Worm (Caenorhabditis elegans): ENCODE data around the gene F32D8.15.

Gene F32D8.15

ce11 chrV:10858340-10858739 is 45.5 kb upstream of the F32D8.15 start (continued):
- no peak for TF ChIP-seq Y75B8A.6 (GFP tag; IDR thresholded peaks at IDR 0.05)
- peak; percentile 98 for TF ChIP-seq saeg-2 (GFP tag; IDR thresholded peaks at IDR 0.05)
- TF ChIP-seq T26A8.4 (GFP tag; IDR thresholded peaks at IDR 0.05), result no peak
- no peak for TF ChIP-seq daf-12 (tag; optimal IDR thresholded peaks at IDR 0.05)
- no peak for TF ChIP-seq ztf-7 (tag; optimal IDR thresholded peaks at IDR 0.05)
- TF ChIP-seq nhr-10 (tag; optimal IDR thresholded peaks at IDR 0.05), result no peak
- TF ChIP-seq tra-1 (GFP tag; IDR thresholded peaks at IDR 0.05), result peak; percentile 81
- no peak for TF ChIP-seq dmd-8 (GFP tag; IDR thresholded peaks at IDR 0.05)
- TF ChIP-seq madf-9 (GFP tag; conservative IDR thresholded peaks at IDR 0.05), result no peak
- TF ChIP-seq dmd-9 (GFP tag; IDR thresholded peaks at IDR 0.05), result 0 out of 2 replicates have a peak, but pooled peaks have one; percentile 13
- peak; percentile 45 for TF ChIP-seq fkh-10 (GFP tag; optimal IDR thresholded peaks at IDR 0.05)
- no peak for TF ChIP-seq ZK337.2 (GFP tag; IDR thresholded peaks at IDR 0.05)
- no peak for TF ChIP-seq nhr-41 (GFP tag; IDR thresholded peaks at IDR 0.05)
- no peak for TF ChIP-seq nhr-42 (GFP tag; IDR thresholded peaks at IDR 0.05)
- no peak for TF ChIP-seq lin-13 (GFP tag; optimal IDR thresholded peaks at IDR 0.05)
- TF ChIP-seq duxl-1 (tag; optimal IDR thresholded peaks at IDR 0.05; ENCODE audit: poor library complexity), result peak; percentile 49
- TF ChIP-seq Y48G9A.11 (GFP tag; IDR thresholded peaks at IDR 0.05), result no peak
- no peak for TF ChIP-seq jun-1 (tag; optimal IDR thresholded peaks at IDR 0.05)
- no peak for TF ChIP-seq lin-1 (GFP tag; IDR thresholded peaks at IDR 0.05)
- peak; percentile 92 for TF ChIP-seq hlh-11 (tag; optimal IDR thresholded peaks at IDR 0.05)
- TF ChIP-seq egl-43 (GFP tag; IDR thresholded peaks at IDR 0.05), result peak; percentile 46; the same call in 1 of the 2 replicates
- TF ChIP-seq lim-7 (GFP tag; IDR thresholded peaks at IDR 0.05), result no peak
- no peak for TF ChIP-seq spr-3 (GFP tag; optimal IDR thresholded peaks at IDR 0.05)
- TF ChIP-seq snpc-1.2 (GFP tag; IDR thresholded peaks at IDR 0.05), result no peak
- TF ChIP-seq ceh-20 (GFP tag; IDR thresholded peaks at IDR 0.05), result peak; percentile 87
- TF ChIP-seq aly-2 (tag; optimal IDR thresholded peaks at IDR 0.05), result no peak
- TF ChIP-seq F49E8.2 (tag; optimal IDR thresholded peaks at IDR 0.05; ENCODE audit: borderline replicate concordance), result no peak
- TF ChIP-seq aha-1 (tag), result peak; percentile 96
- no peak for TF ChIP-seq nhr-28 (tag; optimal IDR thresholded peaks at IDR 0.05)
- TF ChIP-seq daf-8 (GFP tag; IDR thresholded peaks at IDR 0.05), result no peak
- TF ChIP-seq ceh-44 (GFP tag; IDR thresholded peaks at IDR 0.05), result no peak
- peak; percentile 87 for TF ChIP-seq dmd-6 (GFP tag; IDR thresholded peaks at IDR 0.05)
- TF ChIP-seq rbr-2 (tag; optimal IDR thresholded peaks at IDR 0.05), result peak; percentile 70
- TF ChIP-seq ztf-11 (tag; optimal IDR thresholded peaks at IDR 0.05), result no peak
- TF ChIP-seq cey-2 (tag; optimal IDR thresholded peaks at IDR 0.05; ENCODE audit: borderline replicate concordance, insufficient read depth), result peak; percentile 7
- peak; percentile 10 for TF ChIP-seq dpl-1 (GFP tag; optimal IDR thresholded peaks at IDR 0.05)
- TF ChIP-seq hif-1 (tag; optimal IDR thresholded peaks at IDR 0.05), result peak in 1 of 2 experiments; percentile 63
- no peak for TF ChIP-seq ceh-62 (tag; optimal IDR thresholded peaks at IDR 0.05)
- TF ChIP-seq nhr-76 (tag; optimal IDR thresholded peaks at IDR 0.05), result peak; percentile 25
- peak; percentile 36 for TF ChIP-seq sdz-12 (GFP tag; optimal IDR thresholded peaks at IDR 0.05)
- no peak for TF ChIP-seq tag-97 (GFP tag; IDR thresholded peaks at IDR 0.05)
- no peak for TF ChIP-seq F26F4.8 (GFP tag; conservative IDR thresholded peaks at IDR 0.05)
- no peak for TF ChIP-seq ceh-28 (tag; optimal IDR thresholded peaks at IDR 0.05)
- no peak for TF ChIP-seq zip-2 (tag; optimal IDR thresholded peaks at IDR 0.05)
- TF ChIP-seq nhr-25 (tag; optimal IDR thresholded peaks at IDR 0.05; ENCODE audit: borderline replicate concordance, insufficient read depth), result no peak
- TF ChIP-seq daf-16 (GFP tag; optimal IDR thresholded peaks at IDR 0.05), result peak in 1 of 2 experiments; percentile 92
- TF ChIP-seq daf-16 (tag; optimal IDR thresholded peaks at IDR 0.05), result peak; percentile 16
- TF ChIP-seq ceh-82 (tag; optimal IDR thresholded peaks at IDR 0.05), result no peak
- no peak for TF ChIP-seq zip-11 (GFP tag; IDR thresholded peaks at IDR 0.05)
- no peak for TF ChIP-seq Y105C5A.15 (GFP tag; IDR thresholded peaks at IDR 0.05)
- no peak for TF ChIP-seq mdt-29 (GFP tag; IDR thresholded peaks at IDR 0.05)
- no peak for TF ChIP-seq lir-3 (tag; optimal IDR thresholded peaks at IDR 0.05)
